Fruit fly (Drosophila melanogaster): ENCODE data around the gene CG5177.

The CG5177 gene

DNA sequence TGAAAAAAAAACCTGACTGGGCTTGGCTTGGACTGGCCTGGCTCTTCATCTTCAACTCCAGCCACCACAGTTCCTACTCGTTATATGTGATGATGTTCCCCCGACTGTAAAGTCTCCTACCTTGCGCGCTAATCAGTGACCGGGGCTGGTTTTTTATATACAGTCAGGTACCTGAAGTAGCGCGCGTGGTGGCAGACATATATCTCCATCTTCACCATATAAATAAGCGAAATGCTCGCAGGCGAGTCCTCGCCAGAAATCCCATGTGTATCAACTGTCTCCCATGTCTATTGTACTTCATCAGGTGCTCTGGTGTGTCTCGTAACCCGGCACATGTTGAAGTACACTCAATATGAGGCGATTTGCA lies 20.6 kb downstream of the CG5177 start:
- TF ChIP-seq seq (GFP tag; IDR thresholded peaks at IDR 0.05) (no peak), CG15073 (GFP tag; optimal IDR thresholded peaks at IDR 0.05) (peak; percentile 47), ssp (GFP tag; IDR thresholded peaks at IDR 0.05) (0 out of 2 replicates have a peak, but pooled peaks have one; percentile 4), CG2199 (GFP tag; IDR thresholded peaks at IDR 0.05) (peak; percentile 30; the same call in 1 of the 3 replicates), Sry-β (GFP tag; optimal IDR thresholded peaks at IDR 0.05) (no peak), CG10321 (GFP tag; IDR thresholded peaks at IDR 0.05) (no peak), Rfx (GFP tag; IDR thresholded peaks at IDR 0.05) (peak; percentile 3), ken (GFP tag; IDR thresholded peaks at IDR 0.05) (0 out of 3 replicates have a peak, but pooled peaks have one; percentile 18), BEAF-32 (GFP tag; optimal IDR thresholded peaks at IDR 0.05) (no peak), bsh (GFP tag; optimal IDR thresholded peaks at IDR 0.05) (no peak), ap (GFP tag; IDR thresholded peaks at IDR 0.05) (no peak), oc (tag; optimal IDR thresholded peaks at IDR 0.05) (no peak), chm (GFP tag; IDR thresholded peaks at IDR 0.05) (peak; percentile 25; the same call in 1 of the 2 replicates), CG10274 (GFP tag; optimal IDR thresholded peaks at IDR 0.05) (peak; percentile 50), CG8290 (GFP tag; optimal IDR thresholded peaks at IDR 0.05) (no peak), CG8290 (tag; optimal IDR thresholded peaks at IDR 0.05) (peak in 1 of 2 experiments; percentile 13)

DNA sequence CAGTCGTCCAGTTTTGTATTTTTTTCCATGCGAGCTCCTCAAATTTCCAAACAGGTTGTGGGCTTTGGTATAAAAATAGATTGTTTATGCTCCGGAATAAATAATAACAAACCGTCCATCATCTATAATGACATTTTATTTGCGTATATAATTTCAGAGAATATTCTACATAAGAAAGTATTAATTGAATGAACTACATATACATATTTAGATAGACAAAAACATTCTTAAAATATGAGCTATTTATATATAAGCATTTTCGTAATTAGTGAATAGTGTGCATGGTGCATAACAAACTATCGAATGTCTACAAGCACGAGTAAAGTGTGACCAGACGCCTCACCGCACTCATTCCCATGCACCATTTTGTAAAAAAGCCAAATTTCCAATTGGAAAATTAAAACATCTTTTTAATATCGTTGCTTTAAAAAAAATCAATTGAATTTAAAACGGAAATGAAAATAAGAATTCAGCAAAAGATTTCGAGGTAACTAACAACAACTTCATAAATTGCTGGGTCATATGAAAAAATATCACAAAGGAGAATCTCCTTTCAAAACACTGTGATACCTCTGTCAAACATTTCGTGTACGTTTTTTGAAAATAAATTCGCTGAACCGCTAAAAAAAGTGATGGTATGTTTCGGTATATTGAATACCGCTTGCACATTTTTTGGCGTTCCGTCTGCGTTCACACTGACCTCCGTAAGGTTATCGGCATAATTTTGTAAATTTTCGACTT lies 21.5 kb downstream of the CG5177 start, which contains the start of gene muc:
muc (plus strand) TSS at position 541 of the 741 bp plus-strand sequence.
- TF ChIP-seq ind (GFP tag; optimal IDR thresholded peaks at IDR 0.05) (peak; percentile 17), emc (GFP tag; optimal IDR thresholded peaks at IDR 0.05) (no peak), ems (GFP tag; optimal IDR thresholded peaks at IDR 0.05) (peak; percentile 4), Bdp1 (GFP tag; optimal IDR thresholded peaks at IDR 0.05) (no peak), inv (GFP tag; IDR thresholded peaks at IDR 0.05; ENCODE audit: partially characterized antibody) (peak; percentile 66), Doc3 (GFP tag; IDR thresholded peaks at IDR 0.05; ENCODE audit: partially characterized antibody) (peak; percentile 58), CG2116 (GFP tag; optimal IDR thresholded peaks at IDR 0.05) (peak; percentile 52), CG4282 (GFP tag; optimal IDR thresholded peaks at IDR 0.05) (no peak), Hmr (GFP tag; optimal IDR thresholded peaks at IDR 0.05) (peak; percentile 77), Mrtf (GFP tag; IDR thresholded peaks at IDR 0.05) (no peak; the same call in 2 of the 3 replicates), disco-r (GFP tag; optimal IDR thresholded peaks at IDR 0.05) (no peak), Opbp (GFP tag; IDR thresholded peaks at IDR 0.05; ENCODE audit: partially characterized antibody) (peak; percentile 58; the same call in 1 of the 3 replicates), Med (GFP tag) (peak; percentile 59), bab2 (GFP tag; optimal IDR thresholded peaks at IDR 0.05) (peak; percentile 26), luna (GFP tag; optimal IDR thresholded peaks at IDR 0.05) (no peak), run (tag; optimal IDR thresholded peaks at IDR 0.05) (no peak), CG10543 (GFP tag; optimal IDR thresholded peaks at IDR 0.05) (peak; percentile 8), CG1024 (GFP tag; IDR thresholded peaks at IDR 0.05) (peak; percentile 53; the same call in 1 of the 2 replicates), tna (GFP tag; IDR thresholded peaks at IDR 0.05; ENCODE audit: partially characterized antibody) (no peak), CG6813 (GFP tag; optimal IDR thresholded peaks at IDR 0.05) (no peak), HmgD (GFP tag; optimal IDR thresholded peaks at IDR 0.05) (peak; percentile 10), Ptx1 (GFP tag; IDR thresholded peaks at IDR 0.05) (peak; percentile 27; the same call in 1 of the 2 replicates), MTF-1 (GFP tag; optimal IDR thresholded peaks at IDR 0.05; ENCODE audit: borderline replicate concordance) (no peak), CG16815 (GFP tag; optimal IDR thresholded peaks at IDR 0.05) (peak; percentile 4), Hr51 (GFP tag; optimal IDR thresholded peaks at IDR 0.05) (peak in 1 of 2 experiments; percentile 38), Ets65A (GFP tag) (peak; percentile 59), CG32767 (GFP tag; IDR thresholded peaks at IDR 0.05) (no peak), CG2199 (GFP tag; IDR thresholded peaks at IDR 0.05) (no peak), btn (GFP tag; optimal IDR thresholded peaks at IDR 0.05) (no peak), Antp (GFP tag; optimal IDR thresholded peaks at IDR 0.05) (peak; percentile 46), Bteb2 (GFP tag; optimal IDR thresholded peaks at IDR 0.05) (no peak), hth (optimal IDR thresholded peaks at IDR 0.05) (no peak), NFAT (GFP tag; IDR thresholded peaks at IDR 0.05) (peak; percentile 55; the same call in 1 of the 2 replicates), Hsf (GFP tag; optimal IDR thresholded peaks at IDR 0.05) (peak; percentile 2)

Measured in whole organism, embryonic.